Worm (Caenorhabditis elegans): Measurements from ENCODE around the gene F36D4.6.

The F36D4.6 gene

ce11 chrV:9382538-9383328 is 44.2 kb downstream of the F36D4.6 start (continued):
- no peak for TF ChIP-seq snpc-1.3 (tag; optimal IDR thresholded peaks at IDR 0.05; ENCODE audit: insufficient read depth)
- TF ChIP-seq B0336.3 (GFP tag; IDR thresholded peaks at IDR 0.05), result peak; percentile 90
- no peak for TF ChIP-seq ceh-27 (GFP tag; optimal IDR thresholded peaks at IDR 0.05)
- no peak for TF ChIP-seq unc-62 (GFP tag; optimal IDR thresholded peaks at IDR 0.05)
- no peak for TF ChIP-seq ceh-79 (tag; optimal IDR thresholded peaks at IDR 0.05)
- no peak for TF ChIP-seq nfya-2 (GFP tag; IDR thresholded peaks at IDR 0.05)
- no peak for TF ChIP-seq hrde-1 (tag; optimal IDR thresholded peaks at IDR 0.05; ENCODE audit: borderline replicate concordance)
- TF ChIP-seq lsl-1 (GFP tag; optimal IDR thresholded peaks at IDR 0.05), result peak; percentile 89
- TF ChIP-seq hlh-12 (tag; optimal IDR thresholded peaks at IDR 0.05), result no peak
- TF ChIP-seq madf-10 (tag; optimal IDR thresholded peaks at IDR 0.05), result no peak
- peak; percentile 82 for TF ChIP-seq F33H1.4 (GFP tag; IDR thresholded peaks at IDR 0.05)
- TF ChIP-seq C06A6.2 (GFP tag; conservative IDR thresholded peaks at IDR 0.05), result no peak
- no peak for TF ChIP-seq T07F8.4 (tag; optimal IDR thresholded peaks at IDR 0.05)
- no peak for TF ChIP-seq lin-40 (tag; optimal IDR thresholded peaks at IDR 0.05)
- no peak for TF ChIP-seq zfh-2 (GFP tag; conservative IDR thresholded peaks at IDR 0.05)
- TF ChIP-seq hsf-1 (GFP tag; IDR thresholded peaks at IDR 0.05), result peak; percentile 89
- TF ChIP-seq snpc-4 (GFP tag; optimal IDR thresholded peaks at IDR 0.05), result peak; percentile 29
- peak in 2 of 4 experiments; percentile 50 to 60 for TF ChIP-seq snpc-4 (tag; optimal IDR thresholded peaks at IDR 0.05)
- TF ChIP-seq D2030.7 (GFP tag; IDR thresholded peaks at IDR 0.05), result peak; percentile 98; the same call in 1 of the 2 replicates
- 0 out of 2 replicates have a peak, but pooled peaks have one; percentile 34 for TF ChIP-seq Y53F4B.3 (GFP tag; IDR thresholded peaks at IDR 0.05)
- no peak for TF ChIP-seq K11D2.4 (GFP tag; IDR thresholded peaks at IDR 0.05)
- TF ChIP-seq ztf-28 (GFP tag; IDR thresholded peaks at IDR 0.05), result 0 out of 2 replicates have a peak, but pooled peaks have one; percentile 80
- TF ChIP-seq hmg-20 (GFP tag; IDR thresholded peaks at IDR 0.05), result no peak
- peak; percentile 88 for TF ChIP-seq ekl-4 (GFP tag; IDR thresholded peaks at IDR 0.05)
- TF ChIP-seq rpc-1 (optimal IDR thresholded peaks at IDR 0.05), result no peak
- TF ChIP-seq rpc-1 (tag; optimal IDR thresholded peaks at IDR 0.05), result peak; percentile 5
- TF ChIP-seq cebp-2 (GFP tag; IDR thresholded peaks at IDR 0.05), result no peak
- peak; percentile 99 for TF ChIP-seq efl-1 (GFP tag; optimal IDR thresholded peaks at IDR 0.05)
- no peak for TF ChIP-seq let-526 (GFP tag; IDR thresholded peaks at IDR 0.05)
- TF ChIP-seq nfya-1 (tag; optimal IDR thresholded peaks at IDR 0.05; ENCODE audit: borderline replicate concordance, insufficient read depth), result no peak
- TF ChIP-seq bed-2 (GFP tag; IDR thresholded peaks at IDR 0.05), result no peak
- peak; percentile 97 for TF ChIP-seq ztf-18 (tag; optimal IDR thresholded peaks at IDR 0.05)
- TF ChIP-seq rcor-1 (GFP tag; IDR thresholded peaks at IDR 0.05), result peak; percentile 90
- TF ChIP-seq attf-5 (GFP tag; optimal IDR thresholded peaks at IDR 0.05), result no peak
- TF ChIP-seq somi-1 (GFP tag; optimal IDR thresholded peaks at IDR 0.05), result no peak
- TF ChIP-seq aptf-2 (GFP tag; conservative IDR thresholded peaks at IDR 0.05), result no peak
- no peak for TF ChIP-seq sea-2 (GFP tag; IDR thresholded peaks at IDR 0.05)
- no peak for TF ChIP-seq dpff-1 (tag; optimal IDR thresholded peaks at IDR 0.05)
- peak; percentile 99 for TF ChIP-seq xnd-1 (tag; optimal IDR thresholded peaks at IDR 0.05)
- TF ChIP-seq nhr-179 (tag; optimal IDR thresholded peaks at IDR 0.05), result no peak
- TF ChIP-seq unc-130 (GFP tag; optimal IDR thresholded peaks at IDR 0.05), result peak; percentile 88
- no peak for TF ChIP-seq ceh-40 (GFP tag; IDR thresholded peaks at IDR 0.05)
- TF ChIP-seq tlf-1 (GFP tag; optimal IDR thresholded peaks at IDR 0.05), result peak; percentile 83
- TF ChIP-seq B0019.2 (GFP tag; conservative IDR thresholded peaks at IDR 0.05), result peak; percentile 83
- TF ChIP-seq dox-1 (GFP tag; IDR thresholded peaks at IDR 0.05), result peak; percentile 94
- no peak for TF ChIP-seq ZK185.1 (tag; optimal IDR thresholded peaks at IDR 0.05; ENCODE audit: poor library complexity, severe bottlenecking)
- no peak for TF ChIP-seq mel-28 (tag; optimal IDR thresholded peaks at IDR 0.05; ENCODE audit: borderline replicate concordance)
- TF ChIP-seq madf-6 (GFP tag; IDR thresholded peaks at IDR 0.05), result peak; percentile 100
